Worm (Caenorhabditis elegans): ENCODE results near the gene sri-6.

DNA sequence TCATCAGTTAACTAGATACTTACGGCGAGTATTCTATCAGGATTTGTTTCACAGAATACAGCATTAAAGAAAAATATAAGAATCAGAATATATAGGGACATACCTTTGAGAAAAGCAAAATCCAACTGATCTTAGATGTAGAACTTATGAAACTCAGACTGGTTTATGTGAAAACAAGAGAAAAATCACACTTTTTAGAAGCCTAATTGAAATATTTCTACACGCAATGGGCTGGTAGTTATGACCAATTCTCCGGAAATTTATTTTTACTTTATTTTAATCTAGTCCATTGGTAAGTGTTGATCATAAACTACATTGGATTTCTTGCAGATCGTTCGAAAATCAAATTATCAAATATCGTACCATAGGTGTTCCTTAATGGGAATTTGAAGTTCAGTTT lies 1.3 kb upstream of the sri-6 start, which contains the start of gene T09E8.4:
- no peak for TF ChIP-seq nhr-76 (tag; optimal IDR thresholded peaks at IDR 0.05)
- no peak for TF ChIP-seq lin-15B (tag; optimal IDR thresholded peaks at IDR 0.05)
- no peak for TF ChIP-seq nhr-6 (tag; optimal IDR thresholded peaks at IDR 0.05)
- no peak for TF ChIP-seq mep-1 (tag; optimal IDR thresholded peaks at IDR 0.05)
- TF ChIP-seq spr-3 (GFP tag; optimal IDR thresholded peaks at IDR 0.05), result no peak
- TF ChIP-seq Y5F2A.4 (GFP tag; optimal IDR thresholded peaks at IDR 0.05), result no peak
- no peak for TF ChIP-seq unc-62 (GFP tag; optimal IDR thresholded peaks at IDR 0.05 in 1 of 2)
- no peak for TF ChIP-seq unc-62 (tag; optimal IDR thresholded peaks at IDR 0.05)
- no peak for TF ChIP-seq lin-29 (GFP tag; IDR thresholded peaks at IDR 0.05)
- TF ChIP-seq ztf-11 (tag; optimal IDR thresholded peaks at IDR 0.05), result no peak
- no peak for TF ChIP-seq unc-130 (GFP tag; optimal IDR thresholded peaks at IDR 0.05)
- TF ChIP-seq T20F7.1 (GFP tag; optimal IDR thresholded peaks at IDR 0.05), result no peak
- TF ChIP-seq ceh-82 (tag; optimal IDR thresholded peaks at IDR 0.05), result no peak
- TF ChIP-seq ces-1 (GFP tag; optimal IDR thresholded peaks at IDR 0.05), result no peak
